Fruit fly (Drosophila melanogaster) whole organism, embryonic: ENCODE measurements around the gene Wwox.

Source experiments
- CG10462 ChIP-seq: fragments of 200-800 bp; sonication (Bioruptor generic); optimal IDR thresholded peaks from 2 replicates; lab custom pipeline; 2016; ENCODE audit warnings: missing biosample characterization, missing genetic modification characterization
- CG11085 ChIP-seq: fragments of 200-800 bp; sonication (Bioruptor generic); IDR thresholded peaks from 2 replicates; pipeline ENCODE4 v1.3.6; 2022; ENCODE audit warnings: missing biosample characterization, missing genetic modification characterization
- CG12769 ChIP-seq: fragments of 200-800 bp; sonication (Bioruptor generic); optimal IDR thresholded peaks from 2 replicates; lab custom pipeline; 2019; ENCODE audit warnings: missing biosample characterization, mild to moderate bottlenecking, missing genetic modification characterization, moderate library complexity
- CG15479 ChIP-seq: fragments of 200-800 bp; sonication (Bioruptor generic); optimal IDR thresholded peaks from 3 replicates; lab custom pipeline; 2019; ENCODE audit warnings: missing biosample characterization, mild to moderate bottlenecking, missing genetic modification characterization, moderate library complexity
- CG15601 ChIP-seq: fragments of 200-800 bp; sonication (Bioruptor generic); optimal IDR thresholded peaks from 3 replicates; lab custom pipeline; 2019; ENCODE audit warnings: missing biosample characterization, mild to moderate bottlenecking, missing genetic modification characterization, moderate library complexity
- CG16813 ChIP-seq: fragments of 200-800 bp; sonication (Bioruptor generic); IDR thresholded peaks from 3 replicates; pipeline ENCODE4 v1.3.6; 2022; ENCODE audit warnings: missing biosample characterization, missing genetic modification characterization; ENCODE audit not compliant: partially characterized antibody
- CG2199 ChIP-seq: fragments of 200-800 bp; sonication (Bioruptor generic); IDR thresholded peaks from 3 replicates; pipeline ENCODE4 v1.3.6; 2022; ENCODE audit warnings: missing biosample characterization, missing genetic modification characterization
- CG3163 ChIP-seq: fragments of 200-800 bp; sonication (Bioruptor generic); optimal IDR thresholded peaks from 3 replicates; lab custom pipeline; 2016; ENCODE audit warnings: missing biosample characterization, missing genetic modification characterization
- CG32532 ChIP-seq: fragments of 200-800 bp; sonication (Bioruptor generic); IDR thresholded peaks from 2 replicates; pipeline ENCODE4 v1.3.6; 2022; ENCODE audit warnings: missing biosample characterization, missing genetic modification characterization
- CG34376 ChIP-seq: fragments of 200-800 bp; sonication (Bioruptor generic); optimal IDR thresholded peaks from 2 replicates; lab custom pipeline; 2018; ENCODE audit warnings: missing biosample characterization, mild to moderate bottlenecking, missing genetic modification characterization
- CG34422 ChIP-seq: fragments of 200-800 bp; sonication (Bioruptor generic); IDR thresholded peaks from 3 replicates; pipeline ENCODE4 v1.3.6; 2022; ENCODE audit warnings: missing biosample characterization, missing genetic modification characterization
- CG5180 ChIP-seq: fragments of 200-800 bp; sonication (Bioruptor generic); optimal IDR thresholded peaks from 3 replicates; lab custom pipeline; 2017; ENCODE audit warnings: missing biosample characterization, missing genetic modification characterization, mild to moderate bottlenecking, moderate library complexity, missing genetic modification reagents
- CG6791 ChIP-seq: fragments of 200-800 bp; sonication (Bioruptor generic); IDR thresholded peaks from 3 replicates; pipeline ENCODE4 v1.3.6; 2022; ENCODE audit warnings: missing biosample characterization, missing genetic modification characterization; ENCODE audit not compliant: partially characterized antibody
- CG8290 ChIP-seq, 3 experiments: fragments of 200-800 bp; sonication (Bioruptor generic); optimal IDR thresholded peaks; 2 replicates each; lab custom pipeline; 2016 to 2019; ENCODE audit warnings: missing biosample characterization in 3 of 3, missing genetic modification characterization in 3 of 3, mild to moderate bottlenecking in 2 of 3, moderate library complexity in 1 of 3
- Dbx ChIP-seq: fragments of 200-800 bp; sonication (Bioruptor generic); IDR thresholded peaks from 3 replicates; pipeline ENCODE4 v1.3.6; 2022; ENCODE audit warnings: missing biosample characterization, missing genetic modification characterization
- Deaf1 ChIP-seq: fragments of 200-800 bp; optimal IDR thresholded peaks from 3 replicates; lab custom pipeline; 2019; ENCODE audit warnings: missing biosample characterization, mild to moderate bottlenecking, missing genetic modification characterization, moderate library complexity
- Ets65A ChIP-seq: fragments of 200-800 bp; sonication (Bioruptor generic); peaks from one replicate; lab custom pipeline; 2016; ENCODE audit warnings: missing biosample characterization, missing genetic modification characterization
- HLHmδ ChIP-seq: fragments of 200-800 bp; sonication (Bioruptor generic); optimal IDR thresholded peaks from 2 replicates; lab custom pipeline; 2018; ENCODE audit warnings: missing biosample characterization, mild to moderate bottlenecking, missing genetic modification characterization, moderate library complexity
- Jarid2 ChIP-seq: fragments of 200-800 bp; sonication (Bioruptor generic); optimal IDR thresholded peaks from 3 replicates; lab custom pipeline; 2017; ENCODE audit warnings: mild to moderate bottlenecking, missing biosample characterization, missing genetic modification reagents, missing genetic modification characterization
- Med ChIP-seq: fragments of 200-800 bp; sonication (Bioruptor generic); peaks from one replicate; lab custom pipeline; 2016; ENCODE audit warnings: missing biosample characterization, missing genetic modification characterization, mild to moderate bottlenecking, inconsistent platforms, moderate library complexity
- NC2β ChIP-seq: fragments of 200-800 bp; sonication (Bioruptor generic); optimal IDR thresholded peaks from 2 replicates; lab custom pipeline; 2016; ENCODE audit warnings: missing biosample characterization, missing genetic modification characterization
- Rfx ChIP-seq: fragments of 200-800 bp; sonication (Bioruptor generic); IDR thresholded peaks from 2 replicates; pipeline ENCODE4 v1.3.6; 2022; ENCODE audit warnings: missing biosample characterization, missing genetic modification characterization
- bbx ChIP-seq: fragments of 200-800 bp; sonication (Bioruptor generic); IDR thresholded peaks from 2 replicates; pipeline ENCODE4 v1.3.6; 2022; ENCODE audit warnings: missing biosample characterization, missing genetic modification characterization; ENCODE audit not compliant: partially characterized antibody
- ci ChIP-seq: fragments of 200-800 bp; sonication (Bioruptor generic); IDR thresholded peaks from 3 replicates; pipeline ENCODE4 v1.3.6; 2022; ENCODE audit warnings: missing biosample characterization, missing genetic modification characterization
- exex ChIP-seq: fragments of 200-800 bp; sonication (Bioruptor generic); optimal IDR thresholded peaks from 4 replicates; lab custom pipeline; 2018; ENCODE audit warnings: missing biosample characterization, mild to moderate bottlenecking, missing genetic modification characterization, moderate library complexity
- hbn ChIP-seq: fragments of 200-800 bp; sonication (Bioruptor generic); IDR thresholded peaks from 2 replicates; pipeline ENCODE4 v1.3.6; 2022; ENCODE audit warnings: missing biosample characterization, missing genetic modification characterization; ENCODE audit not compliant: partially characterized antibody
- kah ChIP-seq: fragments of 200-800 bp; sonication (Bioruptor generic); optimal IDR thresholded peaks from 2 replicates; lab custom pipeline; 2018; ENCODE audit warnings: missing biosample characterization, mild to moderate bottlenecking, missing genetic modification characterization
- ken ChIP-seq: fragments of 200-800 bp; sonication (Bioruptor generic); IDR thresholded peaks from 3 replicates; pipeline ENCODE4 v1.3.6; 2022; ENCODE audit warnings: missing biosample characterization, missing genetic modification characterization
- kni ChIP-seq: fragments of 200-800 bp; sonication (Bioruptor generic); optimal IDR thresholded peaks from 3 replicates; lab custom pipeline; 2017; ENCODE audit warnings: mild to moderate bottlenecking, missing biosample characterization, missing genetic modification reagents, missing genetic modification characterization
- lab ChIP-seq: fragments of 200-800 bp; sonication (Bioruptor generic); optimal IDR thresholded peaks from 3 replicates; lab custom pipeline; 2017; ENCODE audit warnings: missing biosample characterization, missing genetic modification characterization, mild to moderate bottlenecking, moderate library complexity, missing genetic modification reagents
- mld ChIP-seq: fragments of 200-800 bp; sonication (Bioruptor generic); IDR thresholded peaks from 3 replicates; pipeline ENCODE4 v1.3.6; 2022; ENCODE audit warnings: missing biosample characterization, missing genetic modification characterization; ENCODE audit not compliant: partially characterized antibody
- nom ChIP-seq: fragments of 200-800 bp; sonication (Bioruptor generic); optimal IDR thresholded peaks from 2 replicates; lab custom pipeline; 2017; ENCODE audit warnings: missing biosample characterization, missing genetic modification characterization, mild to moderate bottlenecking, moderate library complexity, missing genetic modification reagents
- pros ChIP-seq: fragments of 200-800 bp; sonication (Bioruptor generic); optimal IDR thresholded peaks from 3 replicates; lab custom pipeline; 2019; ENCODE audit warnings: missing biosample characterization, mild to moderate bottlenecking, missing genetic modification characterization, moderate library complexity
- sd ChIP-seq: fragments of 200-800 bp; sonication (Bioruptor generic); optimal IDR thresholded peaks from 3 replicates; lab custom pipeline; 2018; ENCODE audit warnings: missing biosample characterization, mild to moderate bottlenecking, missing genetic modification characterization, moderate library complexity
- sna ChIP-seq: fragments of 200-800 bp; sonication (Bioruptor generic); IDR thresholded peaks from 2 replicates; pipeline ENCODE4 v1.3.6; 2022; ENCODE audit warnings: missing biosample characterization, missing genetic modification characterization; ENCODE audit not compliant: partially characterized antibody
- so ChIP-seq: fragments of 200-800 bp; sonication (Bioruptor generic); IDR thresholded peaks from 3 replicates; pipeline ENCODE4 v1.3.6; 2022; ENCODE audit warnings: missing biosample characterization, missing genetic modification characterization
- sob ChIP-seq: fragments of 200-800 bp; sonication (Bioruptor generic); IDR thresholded peaks from 2 replicates; pipeline ENCODE4 v1.3.6; 2022; ENCODE audit warnings: missing biosample characterization, missing genetic modification characterization
- tin ChIP-seq: fragments of 200-800 bp; sonication (Bioruptor generic); optimal IDR thresholded peaks from 3 replicates; lab custom pipeline; 2016; ENCODE audit warnings: missing biosample characterization, missing genetic modification characterization
- trem ChIP-seq: fragments of 200-800 bp; optimal IDR thresholded peaks from 3 replicates; lab custom pipeline; 2019; ENCODE audit warnings: missing biosample characterization, mild to moderate bottlenecking, missing genetic modification characterization, moderate library complexity

Gene Wwox

dm6 chr2L:7991391-7991876, 12.7 kb downstream of the Wwox start (continued):
- TF ChIP-seq CG15479 (GFP tag; lab: Kevin White, UChicago) (peak; percentile 59), mld (GFP tag; lab: Robert Waterston, UW) (no peak), pros (GFP tag; lab: Kevin White, UChicago) (peak; percentile 55), CG32532 (GFP tag; lab: Robert Waterston, UW) (0 out of 2 replicates have a peak, but pooled peaks have one; percentile 33), Deaf1 (peak; percentile 82), CG5180 (GFP tag; lab: Kevin White, UChicago) (no peak), CG12769 (peak; percentile 48), sob (0 out of 2 replicates have a peak, but pooled peaks have one; percentile 17), lab (GFP tag; lab: Kevin White, UChicago) (peak; percentile 22), kah (GFP tag; lab: Kevin White, UChicago) (peak; percentile 4), ci (GFP tag; lab: Robert Waterston, UW) (peak; percentile 40; the same call in 2 of the 3 replicates), CG34422 (GFP tag; lab: Robert Waterston, UW) (0 out of 3 replicates have a peak, but pooled peaks have one; percentile 27), Jarid2 (GFP tag; lab: Kevin White, UChicago) (peak; percentile 73), CG16813 (no peak), Med (GFP tag; lab: Kevin White, UChicago) (peak; percentile 86), CG8290 (GFP tag; optimal IDR thresholded peaks at IDR 0.05; lab: Kevin White, UChicago) (no peak), CG8290 (tag; optimal IDR thresholded peaks at IDR 0.05; lab: Kevin White, UChicago) (peak in 1 of 2 experiments; percentile 16), Dbx (peak; percentile 11; the same call in 1 of the 3 replicates), bbx (GFP tag; lab: Robert Waterston, UW) (peak; percentile 17; the same call in 1 of the 2 replicates), tin (GFP tag; lab: Kevin White, UChicago) (no peak), kni (GFP tag; lab: Kevin White, UChicago) (peak; percentile 2), NC2β (no peak), ken (GFP tag; lab: Robert Waterston, UW) (peak; percentile 42; the same call in 1 of the 3 replicates), CG3163 (GFP tag; lab: Kevin White, UChicago) (peak; percentile 80), Ets65A (GFP tag; lab: Kevin White, UChicago) (peak; percentile 90), CG10462 (GFP tag; lab: Kevin White, UChicago) (peak; percentile 69), CG34376 (GFP tag; lab: Kevin White, UChicago) (peak; percentile 18), CG2199 (GFP tag; lab: Robert Waterston, UW) (0 out of 3 replicates have a peak, but pooled peaks have one; percentile 55), exex (tag; lab: Kevin White, UChicago) (peak; percentile 36), hbn (GFP tag; lab: Robert Waterston, UW) (peak; percentile 25; the same call in 1 of the 2 replicates), nom (GFP tag; lab: Kevin White, UChicago) (peak; percentile 22), so (GFP tag; lab: Robert Waterston, UW) (0 out of 3 replicates have a peak, but pooled peaks have one; percentile 38), HLHmδ (GFP tag; lab: Kevin White, UChicago) (no peak), CG11085 (GFP tag; lab: Robert Waterston, UW) (no peak), trem (tag; lab: Kevin White, UChicago) (peak; percentile 33), sd (tag; lab: Kevin White, UChicago) (peak; percentile 96), CG6791 (GFP tag; lab: Robert Waterston, UW) (peak; percentile 46; the same call in 2 of the 3 replicates), CG15601 (tag; lab: Kevin White, UChicago) (no peak), sna (GFP tag; lab: Robert Waterston, UW) (peak; percentile 46; the same call in 1 of the 2 replicates), Rfx (GFP tag; lab: Robert Waterston, UW) (0 out of 2 replicates have a peak, but pooled peaks have one; percentile 30)
